Fruit fly (Drosophila melanogaster) whole organism, embryonic: ENCODE measurements around the gene ca.
A peak's percentile ranks its signal among the peaks of the same experiment; 100 is the strongest.

Experiments
- BEAF-32 ChIP-seq: fragments of 200-800 bp; sonication (Bioruptor generic); optimal IDR thresholded peaks from 3 replicates; lab custom pipeline; 2017; ENCODE audit warnings: missing biosample characterization, missing genetic modification characterization, mild to moderate bottlenecking, moderate library complexity, missing genetic modification reagents
- Bgb ChIP-seq: fragments of 200-800 bp; sonication (Bioruptor generic); IDR thresholded peaks from 2 replicates; pipeline ENCODE4 v1.3.6; 2022; ENCODE audit warnings: missing biosample characterization, missing genetic modification characterization; ENCODE audit not compliant: partially characterized antibody
- C15 ChIP-seq: fragments of 200-800 bp; sonication (Bioruptor generic); IDR thresholded peaks from 3 replicates; pipeline ENCODE4 v1.3.6; 2022; ENCODE audit warnings: missing biosample characterization, missing genetic modification characterization
- CG10267 ChIP-seq: fragments of 200-800 bp; sonication (Bioruptor generic); optimal IDR thresholded peaks from 2 replicates; lab custom pipeline; 2018; ENCODE audit warnings: missing biosample characterization, mild to moderate bottlenecking, missing genetic modification characterization, moderate library complexity
- CG10366 ChIP-seq: fragments of 200-800 bp; sonication (Bioruptor generic); IDR thresholded peaks from 2 replicates; pipeline ENCODE4 v1.3.6; 2022; ENCODE audit warnings: missing biosample characterization, missing genetic modification characterization
- CG10431 ChIP-seq: fragments of 200-800 bp; sonication (Bioruptor generic); optimal IDR thresholded peaks from 3 replicates; lab custom pipeline; 2018; ENCODE audit warnings: missing biosample characterization, mild to moderate bottlenecking, missing genetic modification characterization
- CG10565 ChIP-seq: fragments of 200-800 bp; sonication (Bioruptor generic); optimal IDR thresholded peaks from 3 replicates; lab custom pipeline; 2016; ENCODE audit warnings: missing biosample characterization, mild to moderate bottlenecking, missing genetic modification characterization
- CG12769 ChIP-seq: fragments of 200-800 bp; sonication (Bioruptor generic); optimal IDR thresholded peaks from 2 replicates; lab custom pipeline; 2019; ENCODE audit warnings: missing biosample characterization, mild to moderate bottlenecking, missing genetic modification characterization, moderate library complexity
- CG16813 ChIP-seq: fragments of 200-800 bp; sonication (Bioruptor generic); IDR thresholded peaks from 3 replicates; pipeline ENCODE4 v1.3.6; 2022; ENCODE audit warnings: missing biosample characterization, missing genetic modification characterization; ENCODE audit not compliant: partially characterized antibody
- CG16863 ChIP-seq: fragments of 200-800 bp; sonication (Bioruptor generic); optimal IDR thresholded peaks from 3 replicates; lab custom pipeline; 2016; ENCODE audit warnings: missing biosample characterization, missing genetic modification characterization
- CG17361 ChIP-seq: fragments of 200-800 bp; sonication (Bioruptor generic); IDR thresholded peaks from 3 replicates; pipeline ENCODE4 v1.3.6; 2022; ENCODE audit warnings: missing biosample characterization, missing genetic modification characterization
- CG33557 ChIP-seq: fragments of 200-800 bp; sonication (Bioruptor generic); optimal IDR thresholded peaks from 2 replicates; lab custom pipeline; 2019; ENCODE audit warnings: missing biosample characterization, mild to moderate bottlenecking, missing genetic modification characterization, moderate library complexity
- CG3847 ChIP-seq: fragments of 200-800 bp; sonication (Bioruptor generic); IDR thresholded peaks from 2 replicates; pipeline ENCODE4 v1.3.6; 2022; ENCODE audit warnings: missing biosample characterization, missing genetic modification characterization
- CG3995 ChIP-seq: fragments of 200-800 bp; sonication (Bioruptor generic); optimal IDR thresholded peaks from 3 replicates; lab custom pipeline; 2016; ENCODE audit warnings: missing biosample characterization, missing genetic modification characterization
- CG4282 ChIP-seq: fragments of 200-800 bp; sonication (Bioruptor generic); optimal IDR thresholded peaks from 2 replicates; lab custom pipeline; 2016; ENCODE audit warnings: missing biosample characterization, missing genetic modification characterization
- CG4730 ChIP-seq: fragments of 200-800 bp; sonication (Bioruptor generic); IDR thresholded peaks from 2 replicates; pipeline ENCODE4 v1.3.6; 2022; ENCODE audit warnings: missing biosample characterization, missing genetic modification characterization
- CG6175 ChIP-seq: fragments of 200-800 bp; sonication (Bioruptor generic); IDR thresholded peaks from 3 replicates; pipeline ENCODE4 v1.3.6; 2022; ENCODE audit warnings: missing biosample characterization, missing genetic modification characterization
- CG6854 ChIP-seq: fragments of 200-800 bp; sonication (Bioruptor generic); optimal IDR thresholded peaks from 3 replicates; lab custom pipeline; 2017; ENCODE audit warnings: missing biosample characterization, mild to moderate bottlenecking, missing genetic modification characterization
- CG8765 ChIP-seq: fragments of 200-800 bp; sonication (Bioruptor generic); IDR thresholded peaks from 2 replicates; pipeline ENCODE4 v1.3.6; 2022; ENCODE audit warnings: missing biosample characterization, missing genetic modification characterization
- CG8924 ChIP-seq: fragments of 200-800 bp; optimal IDR thresholded peaks from 3 replicates; lab custom pipeline; 2019; ENCODE audit warnings: missing biosample characterization, mild to moderate bottlenecking, missing genetic modification characterization, moderate library complexity
- Dref ChIP-seq: fragments of 200-800 bp; sonication (Bioruptor generic); IDR thresholded peaks from 2 replicates; pipeline ENCODE4 v1.3.6; 2022; ENCODE audit warnings: missing biosample characterization, missing genetic modification characterization
- E2f2 ChIP-seq: fragments of 200-800 bp; sonication (Bioruptor generic); IDR thresholded peaks from 2 replicates; pipeline ENCODE4 v1.3.6; 2022; ENCODE audit warnings: missing biosample characterization, missing genetic modification characterization
- Ets65A ChIP-seq: fragments of 200-800 bp; sonication (Bioruptor generic); peaks from one replicate; lab custom pipeline; 2016; ENCODE audit warnings: missing biosample characterization, missing genetic modification characterization
- HLH4C ChIP-seq: fragments of 200-800 bp; sonication (Bioruptor generic); IDR thresholded peaks from 3 replicates; pipeline ENCODE4 v1.3.6; 2022; ENCODE audit warnings: missing biosample characterization, missing genetic modification characterization; ENCODE audit not compliant: partially characterized antibody
- Hand ChIP-seq: fragments of 200-800 bp; sonication (Bioruptor generic); optimal IDR thresholded peaks from 2 replicates; lab custom pipeline; 2017; ENCODE audit warnings: mild to moderate bottlenecking, missing biosample characterization, missing genetic modification reagents, missing genetic modification characterization
- HmgD ChIP-seq: fragments of 200-800 bp; sonication (Bioruptor generic); optimal IDR thresholded peaks from 3 replicates; lab custom pipeline; 2016; ENCODE audit warnings: missing biosample characterization, missing genetic modification characterization
- MESR4 ChIP-seq: fragments of 200-800 bp; sonication (Bioruptor generic); optimal IDR thresholded peaks from 2 replicates; lab custom pipeline; 2018; ENCODE audit warnings: missing biosample characterization, mild to moderate bottlenecking, missing genetic modification characterization, moderate library complexity
- Oli ChIP-seq: fragments of 200-800 bp; sonication (Bioruptor generic); optimal IDR thresholded peaks from 2 replicates; lab custom pipeline; 2018; ENCODE audit warnings: missing biosample characterization, mild to moderate bottlenecking, missing genetic modification characterization, moderate library complexity
- Sry-δ ChIP-seq: fragments of 200-800 bp; sonication (Bioruptor generic); optimal IDR thresholded peaks from 2 replicates; lab custom pipeline; 2016; ENCODE audit warnings: missing biosample characterization, missing genetic modification characterization
- YL-1 ChIP-seq: fragments of 200-800 bp; sonication (Bioruptor generic); optimal IDR thresholded peaks from 3 replicates; lab custom pipeline; 2017; ENCODE audit warnings: missing biosample characterization, mild to moderate bottlenecking, missing genetic modification characterization
- abd-A ChIP-seq: fragments of 200-800 bp; sonication (Bioruptor generic); optimal IDR thresholded peaks from 3 replicates; lab custom pipeline; 2019; ENCODE audit warnings: missing biosample characterization, mild to moderate bottlenecking, missing genetic modification characterization, moderate library complexity
- amos ChIP-seq: fragments of 200-800 bp; sonication (Bioruptor generic); IDR thresholded peaks from 2 replicates; pipeline ENCODE4 v1.3.6; 2022; ENCODE audit warnings: missing biosample characterization, missing genetic modification characterization; ENCODE audit not compliant: partially characterized antibody
- bbx ChIP-seq: fragments of 200-800 bp; sonication (Bioruptor generic); IDR thresholded peaks from 2 replicates; pipeline ENCODE4 v1.3.6; 2022; ENCODE audit warnings: missing biosample characterization, missing genetic modification characterization; ENCODE audit not compliant: partially characterized antibody
- chinmo ChIP-seq: fragments of 200-800 bp; sonication (Bioruptor generic); IDR thresholded peaks from 4 replicates; pipeline ENCODE4 v1.3.6; 2022; ENCODE audit warnings: missing biosample characterization, missing genetic modification characterization; ENCODE audit not compliant: partially characterized antibody
- ci ChIP-seq: fragments of 200-800 bp; sonication (Bioruptor generic); IDR thresholded peaks from 3 replicates; pipeline ENCODE4 v1.3.6; 2022; ENCODE audit warnings: missing biosample characterization, missing genetic modification characterization
- inv ChIP-seq: fragments of 200-800 bp; sonication (Bioruptor generic); IDR thresholded peaks from 2 replicates; pipeline ENCODE4 v1.3.6; 2022; ENCODE audit warnings: missing biosample characterization, missing genetic modification characterization; ENCODE audit not compliant: partially characterized antibody
- jumu ChIP-seq: fragments of 200-800 bp; sonication (Bioruptor generic); optimal IDR thresholded peaks from 3 replicates; lab custom pipeline; 2016; ENCODE audit warnings: missing biosample characterization, missing genetic modification characterization
- knrl ChIP-seq: fragments of 200-800 bp; sonication (Bioruptor generic); IDR thresholded peaks from 3 replicates; pipeline ENCODE4 v1.3.6; 2022; ENCODE audit warnings: missing biosample characterization, missing genetic modification characterization; ENCODE audit not compliant: partially characterized antibody
- nmo ChIP-seq: fragments of 200-800 bp; sonication (Bioruptor generic); optimal IDR thresholded peaks from 2 replicates; lab custom pipeline; 2018; ENCODE audit warnings: missing biosample characterization, mild to moderate bottlenecking, missing genetic modification characterization, moderate library complexity
- ranshi ChIP-seq: fragments of 200-800 bp; sonication (Bioruptor generic); IDR thresholded peaks from 2 replicates; pipeline ENCODE4 v1.3.6; 2022; ENCODE audit warnings: missing biosample characterization, missing genetic modification characterization
- sisA ChIP-seq: fragments of 200-800 bp; sonication (Bioruptor generic); IDR thresholded peaks from 2 replicates; pipeline ENCODE4 v1.3.6; 2022; ENCODE audit warnings: missing biosample characterization, missing genetic modification characterization
- sna ChIP-seq: fragments of 200-800 bp; sonication (Bioruptor generic); IDR thresholded peaks from 2 replicates; pipeline ENCODE4 v1.3.6; 2022; ENCODE audit warnings: missing biosample characterization, missing genetic modification characterization; ENCODE audit not compliant: partially characterized antibody
- unc-4 ChIP-seq: fragments of 200-800 bp; sonication (Bioruptor generic); IDR thresholded peaks from 2 replicates; pipeline ENCODE4 v1.3.6; 2022; ENCODE audit warnings: missing biosample characterization, missing genetic modification characterization; ENCODE audit not compliant: partially characterized antibody
- vnd ChIP-seq: fragments of 200-800 bp; sonication (Bioruptor generic); IDR thresholded peaks from 3 replicates; pipeline ENCODE4 v1.3.6; 2022; ENCODE audit warnings: missing biosample characterization, missing genetic modification characterization; ENCODE audit not compliant: partially characterized antibody
- zen ChIP-seq: fragments of 200-800 bp; sonication (Bioruptor generic); optimal IDR thresholded peaks from 3 replicates; lab custom pipeline; 2018; ENCODE audit warnings: missing biosample characterization, mild to moderate bottlenecking, missing genetic modification characterization, moderate library complexity
- zen2 ChIP-seq: fragments of 200-800 bp; sonication (Bioruptor generic); IDR thresholded peaks from 3 replicates; pipeline ENCODE4 v1.3.6; 2022; ENCODE audit warnings: missing biosample characterization, missing genetic modification characterization; ENCODE audit not compliant: partially characterized antibody
- zfh1 ChIP-seq: fragments of 200-800 bp; sonication (Bioruptor generic); IDR thresholded peaks from 3 replicates; pipeline ENCODE4 v1.3.6; 2022; ENCODE audit warnings: missing biosample characterization, missing genetic modification characterization

Gene ca

DNA sequence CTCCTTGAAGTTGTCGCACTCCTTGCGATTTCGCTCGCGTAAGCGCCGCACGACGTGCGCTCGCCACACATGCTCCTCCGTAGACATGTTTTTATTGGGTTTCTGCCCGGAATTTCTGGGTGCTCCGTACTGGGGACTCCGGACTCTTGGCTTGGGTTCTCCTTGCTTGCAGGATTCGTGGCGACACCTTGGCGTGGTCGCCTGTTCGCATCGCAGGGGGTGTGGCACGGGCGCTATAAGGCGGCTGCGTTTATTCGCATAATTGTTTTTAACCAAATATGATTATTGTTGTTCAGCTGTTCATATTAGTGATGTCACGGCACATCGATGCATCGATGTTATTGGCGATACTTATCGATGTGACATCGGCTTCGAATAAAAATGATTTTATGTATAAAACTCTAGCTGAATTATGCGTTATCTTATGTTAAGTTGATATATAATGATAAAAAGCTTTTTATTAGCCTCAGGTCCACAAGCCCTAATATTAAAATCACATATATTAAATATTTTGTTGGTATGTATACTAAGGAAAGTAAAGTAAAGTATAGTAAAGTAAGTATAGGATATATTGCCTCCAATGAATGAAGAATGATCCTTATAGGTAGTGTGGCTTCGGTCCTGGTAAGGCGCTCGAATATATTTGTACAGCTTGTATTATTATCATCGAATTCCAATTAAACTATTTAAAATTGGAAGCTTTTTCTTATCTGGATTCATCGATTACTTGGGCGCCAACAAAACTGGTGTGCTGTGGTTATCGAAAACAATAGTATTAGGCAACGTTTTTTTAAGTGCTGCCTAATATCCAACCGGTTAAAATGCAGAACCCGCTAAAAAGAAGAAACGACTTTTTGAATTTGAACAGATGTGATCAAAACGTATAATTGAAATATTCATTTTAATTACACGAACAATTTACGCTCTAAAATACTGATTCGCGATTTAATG is 28.4 kb downstream of the ca start, which contains the start of gene Atg16 (continued):
- TF ChIP-seq HmgD (GFP tag; lab: Kevin White, UChicago) (no peak), CG16863 (GFP tag; lab: Kevin White, UChicago) (no peak), CG4730 (no peak), HLH4C (GFP tag; lab: Robert Waterston, UW) (peak; percentile 92), amos (GFP tag; lab: Robert Waterston, UW) (peak; percentile 95), ranshi (GFP tag; lab: Robert Waterston, UW) (0 out of 2 replicates have a peak, but pooled peaks have one; percentile 16), nmo (GFP tag; lab: Kevin White, UChicago) (peak; percentile 7), chinmo (GFP tag; lab: Robert Waterston, UW) (peak; percentile 97), CG8924 (tag; lab: Kevin White, UChicago) (peak; percentile 17), CG17361 (peak; percentile 51; the same call in 1 of the 3 replicates), CG10431 (no peak), BEAF-32 (GFP tag; lab: Kevin White, UChicago) (peak; percentile 89), sisA (GFP tag; lab: Robert Waterston, UW) (no peak), MESR4 (GFP tag; lab: Kevin White, UChicago) (peak; percentile 90), zfh1 (GFP tag; lab: Robert Waterston, UW) (no peak), Oli (tag; lab: Kevin White, UChicago) (no peak), CG10565 (GFP tag; lab: Kevin White, UChicago) (no peak), CG12769 (tag; lab: Kevin White, UChicago) (no peak), Ets65A (GFP tag; lab: Kevin White, UChicago) (peak; percentile 68), sna (peak; percentile 84), Bgb (GFP tag; lab: Robert Waterston, UW) (peak; percentile 92), CG6175 (peak; percentile 18; the same call in 1 of the 3 replicates), vnd (GFP tag; lab: Robert Waterston, UW) (peak; percentile 94), CG3847 (GFP tag; lab: Robert Waterston, UW) (0 out of 2 replicates have a peak, but pooled peaks have one; percentile 27), CG4282 (GFP tag; lab: Kevin White, UChicago) (no peak), CG6854 (GFP tag; lab: Kevin White, UChicago) (no peak), bbx (peak; percentile 95), C15 (no peak), zen2 (peak; percentile 85), Dref (GFP tag; lab: Robert Waterston, UW) (peak; percentile 82), E2f2 (GFP tag; lab: Robert Waterston, UW) (peak; percentile 91), CG10267 (tag; lab: Kevin White, UChicago) (peak; percentile 90), ci (GFP tag; lab: Robert Waterston, UW) (0 out of 3 replicates have a peak, but pooled peaks have one; percentile 18), abd-A (tag; lab: Kevin White, UChicago) (no peak), knrl (peak; percentile 93), CG33557 (GFP tag; lab: Kevin White, UChicago) (no peak), Hand (GFP tag; lab: Kevin White, UChicago) (no peak), YL-1 (GFP tag; lab: Kevin White, UChicago) (peak; percentile 27), zen (tag; lab: Kevin White, UChicago) (peak; percentile 81), inv (GFP tag; lab: Robert Waterston, UW) (peak; percentile 93), CG3995 (peak; percentile 36), unc-4 (GFP tag; lab: Robert Waterston, UW) (peak; percentile 85), CG8765 (GFP tag; lab: Robert Waterston, UW) (no peak), CG10366 (GFP tag; lab: Robert Waterston, UW) (no peak), jumu (GFP tag; lab: Kevin White, UChicago) (no peak), CG16813 (GFP tag; lab: Robert Waterston, UW) (peak; percentile 94), Sry-δ (GFP tag; lab: Kevin White, UChicago) (peak; percentile 81)
